Fruit fly (Drosophila melanogaster) Kc167 (cell line): ENCODE data around the gene CG6051.

Experiments
- Myc ChIP-seq: fragments of >200 bp; optimal IDR thresholded peaks from 2 replicates; lab custom pipeline; 2017; ENCODE audit warnings: missing external identifiers
- Sin3A ChIP-seq: fragments of >200 bp; optimal IDR thresholded peaks from 2 replicates; lab custom pipeline; 2018; ENCODE audit warnings: missing external identifiers
- h ChIP-seq: fragments of >200 bp; optimal IDR thresholded peaks from 3 replicates; lab custom pipeline; 2018; ENCODE audit warnings: missing external identifiers
- insv ChIP-seq: fragments of >200 bp; optimal IDR thresholded peaks from 3 replicates; lab custom pipeline; 2018; ENCODE audit warnings: missing external identifiers
- psq ChIP-seq: fragments of >200 bp; optimal IDR thresholded peaks from 2 replicates; lab custom pipeline; 2017; ENCODE audit warnings: missing external identifiers

DNA sequence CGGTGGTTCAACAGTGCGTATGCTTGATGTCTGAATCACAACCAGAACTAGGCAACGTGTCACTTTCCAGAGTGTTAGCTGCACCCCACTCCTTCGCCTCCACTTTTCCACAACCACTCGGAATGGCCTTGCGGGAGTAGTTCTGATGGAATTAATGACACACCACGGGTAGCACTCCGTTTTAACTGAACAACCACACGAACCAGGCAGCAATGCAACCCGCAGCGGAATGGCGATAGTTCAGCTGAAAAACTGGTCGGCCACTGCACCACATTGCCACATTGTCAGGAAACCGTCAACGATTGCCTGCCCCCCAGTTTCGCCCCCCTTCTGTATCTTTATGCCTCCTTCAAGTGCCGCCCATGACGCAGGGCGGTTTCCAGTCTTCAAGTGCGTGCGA lies 63.3 kb downstream of the CG6051 start, which contains the start of gene Cpr97Ea:
- TF ChIP-seq h (lab: Kevin White, UChicago) (no peak), psq (lab: Kevin White, UChicago) (no peak), Sin3A (lab: Kevin White, UChicago) (no peak), Myc (lab: Kevin White, UChicago) (no peak), insv (lab: Kevin White, UChicago) (no peak)
